Worm (Caenorhabditis elegans) whole organism, young adult: Measurements from ENCODE around the gene F52D2.5.
A peak's percentile ranks its signal among the peaks of the same experiment; 100 is the strongest.

ENCODE experiments used
- C06A6.2 ChIP-seq: fragments of 200-800 bp; sonication (Bioruptor generic); conservative IDR thresholded peaks from 2 replicates; pipeline ENCODE4 v1.3.6; 2022; ENCODE audit warnings: missing genetic modification characterization, missing compliant biosample characterization
- F10E7.11 ChIP-seq: sonication (generic microtip); optimal IDR thresholded peaks from 2 replicates; lab custom pipeline; 2017; ENCODE audit warnings: mild to moderate bottlenecking, missing genetic modification characterization, moderate library complexity, missing compliant biosample characterization
- F22D6.2 ChIP-seq: sonication (generic microtip); optimal IDR thresholded peaks from 2 replicates; lab custom pipeline; 2016; ENCODE audit warnings: mild to moderate bottlenecking, missing genetic modification characterization, missing compliant biosample characterization
- F23B12.7 ChIP-seq: sonication (generic microtip); optimal IDR thresholded peaks from 2 replicates; lab custom pipeline; 2017; ENCODE audit warnings: missing genetic modification characterization, mild to moderate bottlenecking, missing compliant biosample characterization, antibody characterized with exemption, moderate library complexity; ENCODE audit not compliant: insufficient read depth
- F49E8.2 ChIP-seq: sonication (generic microtip); optimal IDR thresholded peaks from 3 replicates; lab custom pipeline; 2017; ENCODE audit warnings: missing genetic modification characterization, mild to moderate bottlenecking, missing compliant biosample characterization, antibody characterized with exemption, moderate library complexity; ENCODE audit not compliant: insufficient read depth
- F57A8.1 ChIP-seq: fragments of 200-800 bp; sonication (Bioruptor generic); optimal IDR thresholded peaks from 2 replicates; lab custom pipeline; 2018; ENCODE audit warnings: mild to moderate bottlenecking, missing genetic modification characterization, moderate library complexity, missing compliant biosample characterization
- T07F8.4 ChIP-seq: sonication (generic microtip); optimal IDR thresholded peaks from 2 replicates; lab custom pipeline; 2016; ENCODE audit warnings: mild to moderate bottlenecking, missing genetic modification characterization, moderate library complexity, missing compliant biosample characterization
- Y56A3A.18 ChIP-seq: fragments of 200-800 bp; sonication (Bioruptor generic); IDR thresholded peaks from 2 replicates; pipeline ENCODE4 v1.3.6; 2022; ENCODE audit warnings: missing genetic modification reagents, missing genetic modification characterization, missing compliant biosample characterization
- Y67H2A.10 ChIP-seq: fragments of 200-800 bp; sonication (Bioruptor generic); conservative IDR thresholded peaks from 2 replicates; pipeline ENCODE4 v1.3.6; 2022; ENCODE audit warnings: missing genetic modification reagents, missing genetic modification characterization, missing compliant biosample characterization
- aptf-2 ChIP-seq: fragments of 200-800 bp; sonication (Bioruptor generic); conservative IDR thresholded peaks from 2 replicates; pipeline ENCODE4 v1.3.6; 2022; ENCODE audit warnings: missing genetic modification reagents, missing genetic modification characterization, missing compliant biosample characterization
- aptf-3 ChIP-seq: fragments of 200-800 bp; sonication (Bioruptor generic); IDR thresholded peaks from 2 replicates; pipeline ENCODE4 v1.3.6; 2022; ENCODE audit warnings: missing genetic modification characterization, missing compliant biosample characterization
- athp-1 ChIP-seq: sonication (generic microtip); optimal IDR thresholded peaks from 2 replicates; lab custom pipeline; 2017; ENCODE audit warnings: mild to moderate bottlenecking, missing genetic modification characterization, missing compliant biosample characterization
- attf-5 ChIP-seq: fragments of 200-800 bp; sonication (Bioruptor generic); optimal IDR thresholded peaks from 2 replicates; lab custom pipeline; 2018; ENCODE audit warnings: mild to moderate bottlenecking, missing genetic modification characterization, missing compliant biosample characterization
- bed-2 ChIP-seq: fragments of 200-800 bp; sonication (Bioruptor generic); IDR thresholded peaks from 2 replicates; pipeline ENCODE4 v1.3.6; 2022; ENCODE audit warnings: missing genetic modification reagents, missing genetic modification characterization, missing compliant biosample characterization
- cebp-1 ChIP-seq, 2 experiments: fragments of 200-800 bp in 1 of 2; sonication (Bioruptor generic) in 1 of 2; sonication (generic microtip) in 1 of 2; IDR thresholded peaks in 1 of 2; optimal IDR thresholded peaks in 1 of 2; 2 replicates each; pipeline versions ENCODE4 v1.3.6 to Lab custom; 2017 to 2022; ENCODE audit warnings: missing compliant biosample characterization in 2 of 2, missing genetic modification characterization in 2 of 2, mild to moderate bottlenecking in 1 of 2, missing genetic modification reagents in 1 of 2, moderate library complexity in 1 of 2
- ceh-100 ChIP-seq: fragments of 200-800 bp; sonication (Bioruptor generic); IDR thresholded peaks from 2 replicates; pipeline ENCODE4 v1.3.6; 2022; ENCODE audit warnings: missing genetic modification reagents, missing genetic modification characterization, missing compliant biosample characterization
- ceh-58 ChIP-seq: fragments of 200-800 bp; sonication (Bioruptor generic); IDR thresholded peaks from 2 replicates; pipeline ENCODE4 v1.3.6; 2022; ENCODE audit warnings: missing genetic modification characterization, missing compliant biosample characterization
- chd-7 ChIP-seq: sonication (generic microtip); optimal IDR thresholded peaks from 2 replicates; lab custom pipeline; 2016; ENCODE audit warnings: mild to moderate bottlenecking, missing genetic modification characterization, moderate library complexity, missing compliant biosample characterization
- die-1 ChIP-seq: sonication (generic microtip); optimal IDR thresholded peaks from 2 replicates; lab custom pipeline; 2016; ENCODE audit warnings: missing genotype, mild to moderate bottlenecking, missing genetic modification characterization, missing compliant biosample characterization
- efl-1 ChIP-seq: fragments of 150-350 bp; optimal IDR thresholded peaks from 2 replicates; lab custom pipeline; 2014; ENCODE audit warnings: missing biosample characterization, missing genetic modification reagents, missing genetic modification characterization
- egl-18 ChIP-seq: fragments of 200-800 bp; sonication (Bioruptor generic); IDR thresholded peaks from 2 replicates; pipeline ENCODE4 v1.3.6; 2022; ENCODE audit warnings: missing genetic modification reagents, missing genetic modification characterization, missing compliant biosample characterization
- egrh-3 ChIP-seq: fragments of 200-800 bp; sonication (Bioruptor generic); IDR thresholded peaks from 2 replicates; pipeline ENCODE4 v1.3.6; 2022; ENCODE audit warnings: missing genetic modification reagents, missing genetic modification characterization, missing compliant biosample characterization
- ekl-4 ChIP-seq: fragments of 200-800 bp; sonication (Bioruptor generic); IDR thresholded peaks from 2 replicates; pipeline ENCODE4 v1.3.6; 2022; ENCODE audit warnings: missing genetic modification reagents, missing genetic modification characterization, missing compliant biosample characterization
- hmg-1.2 ChIP-seq: fragments of 200-800 bp; sonication (Bioruptor generic); IDR thresholded peaks from 2 replicates; pipeline ENCODE4 v1.3.6; 2022; ENCODE audit warnings: missing genetic modification reagents, missing genetic modification characterization, missing compliant biosample characterization
- lin-26 ChIP-seq: fragments of 200-800 bp; sonication (Bioruptor generic); IDR thresholded peaks from 2 replicates; pipeline ENCODE4 v1.3.6; 2022; ENCODE audit warnings: missing genetic modification reagents, missing genetic modification characterization, missing compliant biosample characterization
- lin-54 ChIP-seq: fragments of 200-800 bp; sonication (Bioruptor generic); optimal IDR thresholded peaks from 2 replicates; lab custom pipeline; 2018; ENCODE audit warnings: mild to moderate bottlenecking, missing genetic modification characterization, missing compliant biosample characterization
- lsy-27 ChIP-seq: sonication (generic microtip); optimal IDR thresholded peaks from 2 replicates; lab custom pipeline; 2017; ENCODE audit warnings: missing genetic modification characterization, mild to moderate bottlenecking, missing compliant biosample characterization, antibody characterized with exemption, missing genotype, borderline replicate concordance; ENCODE audit not compliant: insufficient read depth
- mcd-1 ChIP-seq: fragments of 200-800 bp; sonication (Bioruptor generic); IDR thresholded peaks from 2 replicates; pipeline ENCODE4 v1.3.6; 2022; ENCODE audit warnings: missing genetic modification reagents, missing genetic modification characterization, missing compliant biosample characterization
- mel-28 ChIP-seq: sonication (generic microtip); optimal IDR thresholded peaks from 2 replicates; lab custom pipeline; 2016; ENCODE audit warnings: borderline replicate concordance, mild to moderate bottlenecking, missing genetic modification characterization, missing compliant biosample characterization
- mes-4 ChIP-seq: sonication (generic microtip); optimal IDR thresholded peaks from 2 replicates; lab custom pipeline; 2016; ENCODE audit warnings: missing genotype, missing genetic modification characterization, missing compliant biosample characterization
- nhr-80 ChIP-seq: sonication (generic microtip); optimal IDR thresholded peaks from 2 replicates; lab custom pipeline; 2016; ENCODE audit warnings: missing genetic modification characterization, missing compliant biosample characterization
- nhr-90 ChIP-seq: sonication (generic microtip); optimal IDR thresholded peaks from 2 replicates; lab custom pipeline; 2016; ENCODE audit warnings: missing genotype, mild to moderate bottlenecking, missing genetic modification characterization, missing compliant biosample characterization
- rcor-1 ChIP-seq: fragments of 200-800 bp; sonication (Bioruptor generic); IDR thresholded peaks from 2 replicates; pipeline ENCODE4 v1.3.6; 2022; ENCODE audit warnings: missing genetic modification reagents, missing genetic modification characterization, missing compliant biosample characterization
- rec-8 ChIP-seq, 2 experiments: sonication (generic microtip); optimal IDR thresholded peaks; 2 replicates each; lab custom pipeline; 2016; ENCODE audit warnings: mild to moderate bottlenecking in 2 of 2, missing genetic modification characterization in 2 of 2, missing genetic modification reagents in 2 of 2, missing genotype in 2 of 2, missing biosample characterization in 1 of 2, missing compliant biosample characterization in 1 of 2, moderate library complexity in 1 of 2
- snpc-3.4 ChIP-seq: sonication (generic microtip); optimal IDR thresholded peaks from 2 replicates; lab custom pipeline; 2017; ENCODE audit warnings: missing genetic modification characterization, mild to moderate bottlenecking, missing compliant biosample characterization, antibody characterized with exemption, moderate library complexity, missing genotype, missing genetic modification reagents
- unc-62 ChIP-seq: fragments of 150-350 bp; optimal IDR thresholded peaks from 2 replicates; lab custom pipeline; 2014; ENCODE audit warnings: missing biosample characterization, missing genetic modification reagents, missing genetic modification characterization
- ztf-18 ChIP-seq: sonication (generic microtip); optimal IDR thresholded peaks from 2 replicates; lab custom pipeline; 2016; ENCODE audit warnings: missing genotype, mild to moderate bottlenecking, missing genetic modification characterization, missing compliant biosample characterization

The F52D2.5 gene

ce11 chrX:1962273-1962672 is 12.3 kb downstream of the F52D2.5 start, which contains the start of gene F52D2.7:
F52D2.7 (plus strand) TSS chrX:1962573.
- TF ChIP-seq lin-54 (no peak), Y56A3A.18 (GFP tag; lab: Robert Waterston, UW) (no peak), Y67H2A.10 (GFP tag; lab: Robert Waterston, UW) (no peak), F10E7.11 (tag; lab: Kevin White, UChicago) (no peak), mes-4 (tag; lab: Kevin White, UChicago) (no peak)

- TF ChIP-seq hmg-1.2 (GFP tag; lab: Robert Waterston, UW) (peak; percentile 75; the same call in 1 of the 2 replicates), nhr-80 (tag; lab: Kevin White, UChicago) (peak; percentile 9), F57A8.1 (no peak), attf-5 (no peak)
Measured at ce11 chrX:1960895-1961715, 13.5 kb downstream of the F52D2.5 start.

ce11 chrX:1959063-1959462 is 15.5 kb downstream of the F52D2.5 start:
- TF ChIP-seq bed-2 (no peak), rec-8 (tag; optimal IDR thresholded peaks at IDR 0.05; lab: Kevin White, UChicago) (no peak), cebp-1 (GFP tag; IDR thresholded peaks at IDR 0.05; lab: Robert Waterston, UW) (no peak), cebp-1 (tag; optimal IDR thresholded peaks at IDR 0.05; lab: Kevin White, UChicago) (no peak), die-1 (tag; lab: Kevin White, UChicago) (no peak), athp-1 (tag; lab: Kevin White, UChicago) (no peak), unc-62 (GFP tag; lab: Kevin White, UChicago) (no peak), rcor-1 (GFP tag; lab: Robert Waterston, UW) (no peak), F22D6.2 (no peak), aptf-2 (GFP tag; lab: Robert Waterston, UW) (no peak), C06A6.2 (no peak)

- TF ChIP-seq F23B12.7 (tag; lab: Kevin White, UChicago), result no peak
- no peak for TF ChIP-seq F49E8.2 (tag; lab: Kevin White, UChicago)
- TF ChIP-seq ceh-100, result no peak
- TF ChIP-seq nhr-90, result no peak
- no peak for TF ChIP-seq lin-26 (GFP tag; lab: Robert Waterston, UW)
- TF ChIP-seq F22D6.2, result no peak
- TF ChIP-seq T07F8.4 (tag; lab: Kevin White, UChicago), result no peak
- no peak for TF ChIP-seq ztf-18 (tag; lab: Kevin White, UChicago)
- TF ChIP-seq aptf-3 (GFP tag; lab: Robert Waterston, UW), result no peak
- TF ChIP-seq chd-7, result no peak
- TF ChIP-seq lsy-27 (tag; lab: Kevin White, UChicago), result no peak
- TF ChIP-seq efl-1, result no peak
- no peak for TF ChIP-seq mel-28 (tag; lab: Kevin White, UChicago)
- no peak for TF ChIP-seq snpc-3.4 (tag; lab: Kevin White, UChicago)
- TF ChIP-seq mcd-1 (GFP tag; lab: Robert Waterston, UW), result no peak
- no peak for TF ChIP-seq ekl-4
- no peak for TF ChIP-seq egl-18 (GFP tag; lab: Robert Waterston, UW)
- TF ChIP-seq ceh-58, result no peak
- TF ChIP-seq egrh-3 (GFP tag; lab: Robert Waterston, UW), result no peak
Measured at ce11 chrX:1939887-1940286, 34.7 kb downstream of the F52D2.5 start, which contains the start of gene Y59E1A.4. Y59E1A.4 (minus strand) TSS chrX:1939987.
